Fruit fly (Drosophila melanogaster): ENCODE measurements around the gene Nop56.

The Nop56 gene

DNA sequence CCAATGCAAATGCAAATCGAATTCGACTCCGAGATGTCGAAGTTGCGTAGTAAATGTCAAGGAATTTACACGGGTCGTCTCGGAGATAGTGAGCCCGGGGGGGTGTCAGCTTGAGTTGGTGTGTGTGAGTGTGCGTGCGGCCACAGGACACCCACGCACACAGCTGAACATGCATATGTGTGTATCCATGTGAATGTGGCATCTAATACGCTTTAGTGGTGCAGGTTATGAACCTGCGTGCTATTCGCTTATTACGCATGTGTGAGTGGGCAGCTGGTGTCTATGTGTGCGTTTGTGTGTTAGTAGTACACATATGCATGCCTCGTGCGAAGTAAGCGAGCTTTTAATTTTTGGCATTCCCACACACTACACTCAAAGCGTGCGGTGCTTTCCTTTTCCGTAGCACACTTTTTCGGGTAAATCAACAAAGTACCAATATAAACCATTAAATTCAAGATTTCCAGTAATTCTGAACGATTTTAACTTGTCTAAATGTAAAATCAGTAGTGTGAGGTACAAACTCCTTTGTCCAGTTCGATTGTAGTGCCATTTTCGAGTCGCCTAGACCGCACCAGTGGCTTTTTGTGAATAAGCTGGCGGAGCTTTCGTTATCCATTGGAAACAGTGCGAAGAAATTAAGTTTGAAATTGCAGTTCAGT lies 48.1 kb upstream of the Nop56 start (continued):
- peak; percentile 83 for TF ChIP-seq crc (GFP tag; optimal IDR thresholded peaks at IDR 0.05)
- no peak for TF ChIP-seq kni (GFP tag; optimal IDR thresholded peaks at IDR 0.05)
- TF ChIP-seq ssp (GFP tag; IDR thresholded peaks at IDR 0.05): peak; percentile 68
- TF ChIP-seq CG13894 (tag; optimal IDR thresholded peaks at IDR 0.05): peak; percentile 92
- TF ChIP-seq Lim3 (GFP tag; IDR thresholded peaks at IDR 0.05): peak; percentile 33; the same call in 1 of the 2 replicates
- no peak for TF ChIP-seq CG8359 (GFP tag; optimal IDR thresholded peaks at IDR 0.05; ENCODE audit: borderline replicate concordance)
- TF ChIP-seq ase (GFP tag; IDR thresholded peaks at IDR 0.05): peak; percentile 72; the same call in 2 of the 3 replicates
- peak; percentile 98 for TF ChIP-seq Med (GFP tag)
- TF ChIP-seq D19B (GFP tag; optimal IDR thresholded peaks at IDR 0.05): peak; percentile 66
- peak; percentile 87 for TF ChIP-seq Side (GFP tag; optimal IDR thresholded peaks at IDR 0.05)
- TF ChIP-seq CG4730 (GFP tag; IDR thresholded peaks at IDR 0.05): peak; percentile 80
- TF ChIP-seq Atf3 (GFP tag; optimal IDR thresholded peaks at IDR 0.05): peak; percentile 71
- peak; percentile 86 for TF ChIP-seq CG9817 (tag; optimal IDR thresholded peaks at IDR 0.05)
- TF ChIP-seq NfI (GFP tag; optimal IDR thresholded peaks at IDR 0.05): peak; percentile 87
- peak; percentile 91 for TF ChIP-seq CG15269 (tag; optimal IDR thresholded peaks at IDR 0.05)
- TF ChIP-seq Bteb2 (GFP tag; optimal IDR thresholded peaks at IDR 0.05): peak; percentile 79
- TF ChIP-seq CG1832 (GFP tag; optimal IDR thresholded peaks at IDR 0.05): no peak
- TF ChIP-seq CG1647 (GFP tag; optimal IDR thresholded peaks at IDR 0.05): peak; percentile 86
- no peak for TF ChIP-seq CG2199 (GFP tag; IDR thresholded peaks at IDR 0.05)
- peak; percentile 89 for TF ChIP-seq CG13624 (GFP tag; optimal IDR thresholded peaks at IDR 0.05)
- TF ChIP-seq CG14441 (GFP tag; IDR thresholded peaks at IDR 0.05): peak; percentile 84
- no peak for TF ChIP-seq mld (GFP tag; IDR thresholded peaks at IDR 0.05; ENCODE audit: partially characterized antibody)
- TF ChIP-seq dmrt11E (tag; optimal IDR thresholded peaks at IDR 0.05): no peak
- peak; percentile 71 for TF ChIP-seq CG3163 (GFP tag; optimal IDR thresholded peaks at IDR 0.05)
- TF ChIP-seq NC2α (GFP tag; optimal IDR thresholded peaks at IDR 0.05): peak; percentile 23
- peak; percentile 69 for TF ChIP-seq Ssrp (tag; optimal IDR thresholded peaks at IDR 0.05)
- no peak for TF ChIP-seq Lpt (GFP tag; optimal IDR thresholded peaks at IDR 0.05)
- TF ChIP-seq CG2712 (tag; optimal IDR thresholded peaks at IDR 0.05): no peak
- TF ChIP-seq CG15011 (GFP tag; optimal IDR thresholded peaks at IDR 0.05): peak; percentile 81
- TF ChIP-seq bab2 (GFP tag; optimal IDR thresholded peaks at IDR 0.05): peak; percentile 87
- TF ChIP-seq repo (GFP tag; optimal IDR thresholded peaks at IDR 0.05): peak; percentile 72
- peak; percentile 59 for TF ChIP-seq cato (GFP tag; optimal IDR thresholded peaks at IDR 0.05; ENCODE audit: borderline replicate concordance)
- peak; percentile 83 for TF ChIP-seq Xrp1 (GFP tag; IDR thresholded peaks at IDR 0.05)
- no peak for TF ChIP-seq CG2202 (tag; optimal IDR thresholded peaks at IDR 0.05)
- peak; percentile 80 for TF ChIP-seq CG12391 (tag; optimal IDR thresholded peaks at IDR 0.05)
- TF ChIP-seq bbx (GFP tag; IDR thresholded peaks at IDR 0.05; ENCODE audit: partially characterized antibody): no peak
- peak; percentile 77 for TF ChIP-seq CG10654 (GFP tag; optimal IDR thresholded peaks at IDR 0.05)
- peak; percentile 81 for TF ChIP-seq CG9932 (GFP tag; IDR thresholded peaks at IDR 0.05)
- peak; percentile 71 for TF ChIP-seq zfh1 (GFP tag; IDR thresholded peaks at IDR 0.05)
- TF ChIP-seq Bdp1 (GFP tag; optimal IDR thresholded peaks at IDR 0.05): peak; percentile 71
- peak; percentile 65 for TF ChIP-seq CG4328 (GFP tag; optimal IDR thresholded peaks at IDR 0.05)
- peak; percentile 87 for TF ChIP-seq ci (GFP tag; IDR thresholded peaks at IDR 0.05)
- no peak for TF ChIP-seq pfk (GFP tag; optimal IDR thresholded peaks at IDR 0.05)
- peak; percentile 83 for TF ChIP-seq ewg (GFP tag; optimal IDR thresholded peaks at IDR 0.05)
- TF ChIP-seq CG31365 (tag; optimal IDR thresholded peaks at IDR 0.05): peak; percentile 74
- TF ChIP-seq Dp (GFP tag; optimal IDR thresholded peaks at IDR 0.05): no peak
- peak; percentile 77 for TF ChIP-seq CG32772 (GFP tag; IDR thresholded peaks at IDR 0.05)
- peak; percentile 84 for TF ChIP-seq CG31441 (GFP tag; IDR thresholded peaks at IDR 0.05)
- peak; percentile 39 for TF ChIP-seq CG2116 (GFP tag; optimal IDR thresholded peaks at IDR 0.05)
- TF ChIP-seq onecut (GFP tag; IDR thresholded peaks at IDR 0.05): peak; percentile 81

Measured in whole organism, embryonic.